Fruit fly (Drosophila melanogaster): ENCODE results near the gene CG42831.

The CG42831 gene

DNA sequence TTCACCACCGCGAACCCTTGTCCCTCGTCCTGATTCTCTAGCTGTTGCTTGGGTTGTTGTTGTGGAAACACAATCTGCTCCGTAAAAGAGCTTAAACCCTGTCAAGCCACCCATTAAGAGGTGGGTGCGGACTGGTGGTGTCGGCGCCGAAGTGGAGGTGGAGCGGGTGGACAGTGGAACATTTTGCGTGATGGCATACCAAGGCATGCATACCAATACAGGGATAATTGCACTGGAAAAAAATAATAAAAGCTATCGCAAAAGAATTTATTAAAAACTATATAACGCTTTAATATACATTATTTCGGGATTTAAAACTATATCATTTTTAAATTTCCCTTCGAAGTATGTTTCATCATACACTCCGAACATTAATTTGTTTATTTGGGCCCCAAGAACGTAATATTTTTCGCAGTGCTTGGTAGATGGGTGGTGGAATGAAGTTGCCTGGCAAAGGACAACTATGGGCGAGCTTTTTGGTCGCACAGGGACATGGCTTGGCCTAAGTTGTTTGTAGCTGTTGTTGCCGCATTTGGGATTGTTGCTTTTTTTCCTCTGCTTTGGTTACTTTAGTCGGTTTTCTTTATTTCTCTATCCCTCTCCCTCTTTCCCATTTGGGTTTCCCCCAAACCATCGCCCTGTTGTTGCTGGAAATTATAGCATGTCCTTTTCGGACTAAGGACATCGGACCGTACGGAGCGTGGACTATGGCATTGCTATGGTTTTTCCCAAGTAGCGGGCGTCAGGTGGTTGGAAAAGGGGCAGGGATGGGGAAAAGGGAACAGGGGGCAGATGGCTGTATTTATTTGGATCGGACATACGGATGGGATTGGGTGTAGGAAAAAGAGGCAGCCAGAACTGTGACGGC is 8.0 kb downstream of the CG42831 start (continued):
- TF ChIP-seq CG11398 (GFP tag; optimal IDR thresholded peaks at IDR 0.05) = no peak
- peak in 1 of 2 experiments; percentile 76 for TF ChIP-seq eve (GFP tag; optimal IDR thresholded peaks at IDR 0.05)
- peak; percentile 40 for TF ChIP-seq CG13775 (GFP tag; optimal IDR thresholded peaks at IDR 0.05)
- no peak for TF ChIP-seq z (GFP tag; IDR thresholded peaks at IDR 0.05)
- TF ChIP-seq ara (GFP tag; IDR thresholded peaks at IDR 0.05) = peak; percentile 62; the same call in 1 of the 2 replicates
- TF ChIP-seq CG11695 (GFP tag; IDR thresholded peaks at IDR 0.05) = peak; percentile 76; the same call in 2 of the 3 replicates
- peak; percentile 76 for TF ChIP-seq Oli (tag; optimal IDR thresholded peaks at IDR 0.05)
- peak; percentile 72 for TF ChIP-seq Ada2b (GFP tag; IDR thresholded peaks at IDR 0.05)
- peak; percentile 12 to 34 for TF ChIP-seq chif (GFP tag; optimal IDR thresholded peaks at IDR 0.05)
- no peak for TF ChIP-seq Mad (GFP tag; optimal IDR thresholded peaks at IDR 0.05)
- peak; percentile 9 for TF ChIP-seq CrebB (tag; optimal IDR thresholded peaks at IDR 0.05)
- TF ChIP-seq CG13624 (GFP tag; optimal IDR thresholded peaks at IDR 0.05) = peak; percentile 34
- TF ChIP-seq her (GFP tag; optimal IDR thresholded peaks at IDR 0.05) = no peak
- TF ChIP-seq Lim3 (GFP tag; IDR thresholded peaks at IDR 0.05) = no peak
- TF ChIP-seq tna (GFP tag; IDR thresholded peaks at IDR 0.05; ENCODE audit: partially characterized antibody) = no peak
- peak; percentile 75 for TF ChIP-seq stc (GFP tag; IDR thresholded peaks at IDR 0.05)
- TF ChIP-seq Rfx (GFP tag; IDR thresholded peaks at IDR 0.05) = peak; percentile 73
- no peak for TF ChIP-seq NFAT (GFP tag; IDR thresholded peaks at IDR 0.05)
- peak; percentile 22 for TF ChIP-seq CG2116 (GFP tag; optimal IDR thresholded peaks at IDR 0.05)
- peak; percentile 41 for TF ChIP-seq CG14667 (GFP tag; IDR thresholded peaks at IDR 0.05)
- TF ChIP-seq bigmax (GFP tag; optimal IDR thresholded peaks at IDR 0.05) = no peak
- peak; percentile 67 for TF ChIP-seq esg (GFP tag; conservative IDR thresholded peaks at IDR 0.05)
- TF ChIP-seq Fer3 (tag; optimal IDR thresholded peaks at IDR 0.05) = peak; percentile 77
- peak; percentile 37 for TF ChIP-seq nau (GFP tag; optimal IDR thresholded peaks at IDR 0.05)
- 0 out of 2 replicates have a peak, but pooled peaks have one; percentile 28 for TF ChIP-seq klu (GFP tag; IDR thresholded peaks at IDR 0.05)
- no peak for TF ChIP-seq CG16813 (GFP tag; IDR thresholded peaks at IDR 0.05; ENCODE audit: partially characterized antibody)
- 0 out of 2 replicates have a peak, but pooled peaks have one; percentile 43 for TF ChIP-seq rib (GFP tag; IDR thresholded peaks at IDR 0.05)
- no peak for TF ChIP-seq trh (GFP tag; optimal IDR thresholded peaks at IDR 0.05)
- peak; percentile 69 for TF ChIP-seq org-1 (GFP tag; optimal IDR thresholded peaks at IDR 0.05)
- no peak for TF ChIP-seq CG34224 (GFP tag; IDR thresholded peaks at IDR 0.05; ENCODE audit: partially characterized antibody)
- no peak for TF ChIP-seq CG42726 (GFP tag; IDR thresholded peaks at IDR 0.05; ENCODE audit: partially characterized antibody)
- TF ChIP-seq CG10321 (GFP tag; IDR thresholded peaks at IDR 0.05) = 0 out of 2 replicates have a peak, but pooled peaks have one; percentile 23
- TF ChIP-seq dati (GFP tag; IDR thresholded peaks at IDR 0.05) = peak; percentile 18; the same call in 1 of the 2 replicates
- peak; percentile 75 for TF ChIP-seq CG15514 (GFP tag; optimal IDR thresholded peaks at IDR 0.05)
- TF ChIP-seq CG3995 (GFP tag; optimal IDR thresholded peaks at IDR 0.05) = no peak
- TF ChIP-seq bab2 (GFP tag; optimal IDR thresholded peaks at IDR 0.05) = peak; percentile 32
- TF ChIP-seq Side (GFP tag; optimal IDR thresholded peaks at IDR 0.05) = peak; percentile 36
- no peak for TF ChIP-seq repo (GFP tag; optimal IDR thresholded peaks at IDR 0.05)
- peak; percentile 62 for TF ChIP-seq wdn (GFP tag; IDR thresholded peaks at IDR 0.05)
- TF ChIP-seq CG9727 (GFP tag; optimal IDR thresholded peaks at IDR 0.05) = peak; percentile 76
- no peak for TF ChIP-seq Doc3 (GFP tag; IDR thresholded peaks at IDR 0.05; ENCODE audit: partially characterized antibody)
- TF ChIP-seq CG32767 (GFP tag; IDR thresholded peaks at IDR 0.05) = peak; percentile 56; the same call in 1 of the 2 replicates
- no peak for TF ChIP-seq stwl (tag; optimal IDR thresholded peaks at IDR 0.05)
- TF ChIP-seq seq (GFP tag; IDR thresholded peaks at IDR 0.05) = peak; percentile 54; the same call in 1 of the 2 replicates
- TF ChIP-seq Hey (tag; optimal IDR thresholded peaks at IDR 0.05) = no peak
- TF ChIP-seq lov (optimal IDR thresholded peaks at IDR 0.05) = no peak
- TF ChIP-seq lov (GFP tag; IDR thresholded peaks at IDR 0.05) = no peak
- peak; percentile 50; the same call in 1 of the 2 replicates for TF ChIP-seq toy (GFP tag; IDR thresholded peaks at IDR 0.05)
- peak; percentile 71 for TF ChIP-seq CG34422 (GFP tag; IDR thresholded peaks at IDR 0.05)

Measured in whole organism, embryonic.